Fruit fly (Drosophila melanogaster) whole organism, embryonic: ENCODE measurements around the gene CG4757.

Source experiments
- Adf1 ChIP-seq: fragments of 200-800 bp; sonication (Bioruptor generic); IDR thresholded peaks from 2 replicates; pipeline ENCODE4 v1.3.6; 2022; ENCODE audit warnings: missing biosample characterization, missing genetic modification characterization
- Atf3 ChIP-seq: fragments of 200-800 bp; sonication (Bioruptor generic); optimal IDR thresholded peaks from 3 replicates; lab custom pipeline; 2016; ENCODE audit warnings: missing biosample characterization, missing genetic modification characterization
- Atf6 ChIP-seq: fragments of 200-800 bp; sonication (Bioruptor generic); IDR thresholded peaks from 2 replicates; pipeline ENCODE4 v1.3.6; 2022; ENCODE audit warnings: missing biosample characterization, missing genetic modification characterization
- Bgb ChIP-seq: fragments of 200-800 bp; sonication (Bioruptor generic); IDR thresholded peaks from 2 replicates; pipeline ENCODE4 v1.3.6; 2022; ENCODE audit warnings: missing biosample characterization, missing genetic modification characterization; ENCODE audit not compliant: partially characterized antibody
- CG10209 ChIP-seq: fragments of 200-800 bp; sonication (Bioruptor generic); optimal IDR thresholded peaks from 3 replicates; lab custom pipeline; 2017; ENCODE audit warnings: missing biosample characterization, mild to moderate bottlenecking, missing genetic modification characterization, missing genetic modification reagents
- CG10462 ChIP-seq: fragments of 200-800 bp; sonication (Bioruptor generic); optimal IDR thresholded peaks from 2 replicates; lab custom pipeline; 2016; ENCODE audit warnings: missing biosample characterization, missing genetic modification characterization
- CG10654 ChIP-seq: fragments of 200-800 bp; sonication (Bioruptor generic); optimal IDR thresholded peaks from 2 replicates; lab custom pipeline; 2016; ENCODE audit warnings: missing biosample characterization, missing genetic modification characterization
- CG10979 ChIP-seq: fragments of 200-800 bp; sonication (Bioruptor generic); optimal IDR thresholded peaks from 2 replicates; lab custom pipeline; 2018; ENCODE audit warnings: missing biosample characterization, mild to moderate bottlenecking, missing genetic modification characterization, moderate library complexity
- CG11093 ChIP-seq: fragments of 200-800 bp; sonication (Bioruptor generic); IDR thresholded peaks from 3 replicates; pipeline ENCODE4 v1.3.6; 2022; ENCODE audit warnings: missing biosample characterization, missing genetic modification characterization
- CG12942 ChIP-seq: fragments of 200-800 bp; sonication (Bioruptor generic); optimal IDR thresholded peaks from 3 replicates; lab custom pipeline; 2016; ENCODE audit warnings: missing biosample characterization, missing genetic modification characterization
- CG15479 ChIP-seq: fragments of 200-800 bp; sonication (Bioruptor generic); optimal IDR thresholded peaks from 3 replicates; lab custom pipeline; 2019; ENCODE audit warnings: missing biosample characterization, mild to moderate bottlenecking, missing genetic modification characterization, moderate library complexity
- CG15696 ChIP-seq: fragments of 200-800 bp; sonication (Bioruptor generic); optimal IDR thresholded peaks from 2 replicates; lab custom pipeline; 2019; ENCODE audit warnings: missing biosample characterization, mild to moderate bottlenecking, missing genetic modification characterization, moderate library complexity
- CG30020 ChIP-seq: fragments of 200-800 bp; optimal IDR thresholded peaks from 2 replicates; lab custom pipeline; 2019; ENCODE audit warnings: missing biosample characterization, mild to moderate bottlenecking, missing genetic modification characterization, moderate library complexity
- CG31224 ChIP-seq: fragments of 200-800 bp; sonication (Bioruptor generic); IDR thresholded peaks from 2 replicates; pipeline ENCODE4 v1.3.6; 2022; ENCODE audit warnings: missing biosample characterization, missing genetic modification characterization
- CG3407 ChIP-seq: fragments of 200-800 bp; sonication (Bioruptor generic); optimal IDR thresholded peaks from 2 replicates; lab custom pipeline; 2018; ENCODE audit warnings: missing biosample characterization, mild to moderate bottlenecking, missing genetic modification characterization
- CG6791 ChIP-seq: fragments of 200-800 bp; sonication (Bioruptor generic); IDR thresholded peaks from 3 replicates; pipeline ENCODE4 v1.3.6; 2022; ENCODE audit warnings: missing biosample characterization, missing genetic modification characterization; ENCODE audit not compliant: partially characterized antibody
- CG6854 ChIP-seq: fragments of 200-800 bp; sonication (Bioruptor generic); optimal IDR thresholded peaks from 3 replicates; lab custom pipeline; 2017; ENCODE audit warnings: missing biosample characterization, mild to moderate bottlenecking, missing genetic modification characterization
- CG7556 ChIP-seq: fragments of 200-800 bp; sonication (Bioruptor generic); optimal IDR thresholded peaks from 2 replicates; lab custom pipeline; 2017; ENCODE audit warnings: missing biosample characterization, mild to moderate bottlenecking, missing genetic modification characterization
- CG7839 ChIP-seq: fragments of 200-800 bp; sonication (Bioruptor generic); optimal IDR thresholded peaks from 3 replicates; lab custom pipeline; 2018; ENCODE audit warnings: missing biosample characterization, mild to moderate bottlenecking, missing genetic modification characterization, moderate library complexity
- CG8290 ChIP-seq, 3 experiments: fragments of 200-800 bp; sonication (Bioruptor generic); optimal IDR thresholded peaks; 2 replicates each; lab custom pipeline; 2016 to 2019; ENCODE audit warnings: missing biosample characterization in 3 of 3, missing genetic modification characterization in 3 of 3, mild to moderate bottlenecking in 2 of 3, moderate library complexity in 1 of 3
- CG9437 ChIP-seq: fragments of 200-800 bp; sonication (Bioruptor generic); optimal IDR thresholded peaks from 2 replicates; lab custom pipeline; 2018; ENCODE audit warnings: missing biosample characterization, mild to moderate bottlenecking, missing genetic modification characterization
- CG9727 ChIP-seq: fragments of 200-800 bp; sonication (Bioruptor generic); optimal IDR thresholded peaks from 3 replicates; lab custom pipeline; 2017; ENCODE audit warnings: missing biosample characterization, mild to moderate bottlenecking, missing genetic modification characterization
- CTCF ChIP-seq: fragments of 200-800 bp; sonication (Bioruptor generic); optimal IDR thresholded peaks from 2 replicates; lab custom pipeline; 2017; ENCODE audit warnings: missing biosample characterization, mild to moderate bottlenecking, missing genetic modification characterization, moderate library complexity
- Dll ChIP-seq: fragments of 200-800 bp; sonication (Bioruptor generic); IDR thresholded peaks from 4 replicates; pipeline ENCODE4 v1.3.6; 2022; ENCODE audit warnings: missing biosample characterization, missing genetic modification characterization; ENCODE audit not compliant: partially characterized antibody
- Doc2 ChIP-seq: fragments of 200-800 bp; sonication (Bioruptor generic); IDR thresholded peaks from 2 replicates; pipeline ENCODE4 v1.3.6; 2022; ENCODE audit warnings: missing biosample characterization, missing genetic modification characterization
- Eip74EF ChIP-seq, 2 experiments: fragments of 200-800 bp in 1 of 2; fragments of >200 bp in 1 of 2; sonication (Bioruptor generic) in 1 of 2; optimal IDR thresholded peaks; 2 replicates each; lab custom pipeline; 2017 to 2019; ENCODE audit warnings: missing biosample characterization in 2 of 2, missing genetic modification characterization in 2 of 2, mild to moderate bottlenecking in 1 of 2, moderate library complexity in 1 of 2
- Ets97D ChIP-seq: fragments of 200-800 bp; sonication (Bioruptor generic); optimal IDR thresholded peaks from 3 replicates; lab custom pipeline; 2016; ENCODE audit warnings: missing biosample characterization, missing genetic modification characterization
- H15 ChIP-seq: fragments of 200-800 bp; sonication (Bioruptor generic); IDR thresholded peaks from 3 replicates; pipeline ENCODE4 v1.3.6; 2022; ENCODE audit warnings: missing biosample characterization, missing genetic modification characterization
- HLH3B ChIP-seq: fragments of 200-800 bp; sonication (Bioruptor generic); IDR thresholded peaks from 2 replicates; pipeline ENCODE4 v1.3.6; 2022; ENCODE audit warnings: missing biosample characterization, missing genetic modification characterization
- Hand ChIP-seq: fragments of 200-800 bp; sonication (Bioruptor generic); optimal IDR thresholded peaks from 2 replicates; lab custom pipeline; 2017; ENCODE audit warnings: mild to moderate bottlenecking, missing biosample characterization, missing genetic modification reagents, missing genetic modification characterization
- Max ChIP-seq: fragments of 200-800 bp; sonication (Bioruptor generic); optimal IDR thresholded peaks from 2 replicates; lab custom pipeline; 2016; ENCODE audit warnings: missing biosample characterization, mild to moderate bottlenecking, missing genetic modification characterization
- Med ChIP-seq: fragments of 200-800 bp; sonication (Bioruptor generic); peaks from one replicate; lab custom pipeline; 2016; ENCODE audit warnings: missing biosample characterization, missing genetic modification characterization, mild to moderate bottlenecking, inconsistent platforms, moderate library complexity
- Opbp ChIP-seq: fragments of 200-800 bp; sonication (Bioruptor generic); IDR thresholded peaks from 3 replicates; pipeline ENCODE4 v1.3.6; 2022; ENCODE audit warnings: missing biosample characterization, missing genetic modification characterization; ENCODE audit not compliant: partially characterized antibody
- Pdp1 ChIP-seq, 2 experiments: fragments of 200-800 bp; sonication (Bioruptor generic); optimal IDR thresholded peaks; 3 replicates each; lab custom pipeline; 2016; ENCODE audit warnings: missing biosample characterization in 2 of 2, missing genetic modification characterization in 2 of 2, mild to moderate bottlenecking in 1 of 2, moderate library complexity in 1 of 2
- Six4 ChIP-seq: fragments of 200-800 bp; sonication (Bioruptor generic); optimal IDR thresholded peaks from 2 replicates; lab custom pipeline; 2016; ENCODE audit warnings: missing biosample characterization, missing genetic modification characterization
- Xrp1 ChIP-seq: fragments of 200-800 bp; sonication (Bioruptor generic); IDR thresholded peaks from 2 replicates; pipeline ENCODE4 v1.3.6; 2022; ENCODE audit warnings: missing biosample characterization, missing genetic modification characterization
- ci ChIP-seq: fragments of 200-800 bp; sonication (Bioruptor generic); IDR thresholded peaks from 3 replicates; pipeline ENCODE4 v1.3.6; 2022; ENCODE audit warnings: missing biosample characterization, missing genetic modification characterization
- dmrt99B ChIP-seq: fragments of 200-800 bp; sonication (Bioruptor generic); optimal IDR thresholded peaks from 2 replicates; lab custom pipeline; 2018; ENCODE audit warnings: missing biosample characterization, mild to moderate bottlenecking, missing genetic modification characterization, moderate library complexity
- fd3F ChIP-seq: fragments of 200-800 bp; sonication (Bioruptor generic); optimal IDR thresholded peaks from 2 replicates; lab custom pipeline; 2018; ENCODE audit warnings: missing biosample characterization, mild to moderate bottlenecking, missing genetic modification characterization, moderate library complexity
- fd96Cb ChIP-seq: fragments of 200-800 bp; sonication (Bioruptor generic); optimal IDR thresholded peaks from 2 replicates; lab custom pipeline; 2018; ENCODE audit warnings: missing biosample characterization, mild to moderate bottlenecking, missing genetic modification characterization, moderate library complexity
- gcm2 ChIP-seq: fragments of 200-800 bp; sonication (Bioruptor generic); optimal IDR thresholded peaks from 2 replicates; lab custom pipeline; 2016; ENCODE audit warnings: missing biosample characterization, missing genetic modification characterization
- her ChIP-seq: fragments of 200-800 bp; sonication (Bioruptor generic); optimal IDR thresholded peaks from 2 replicates; lab custom pipeline; 2016; ENCODE audit warnings: missing biosample characterization, missing genetic modification characterization
- p53 ChIP-seq: fragments of 200-800 bp; sonication (Bioruptor generic); optimal IDR thresholded peaks from 2 replicates; lab custom pipeline; 2016; ENCODE audit warnings: missing biosample characterization, missing genetic modification characterization
- peb ChIP-seq: fragments of 200-800 bp; sonication (Bioruptor generic); IDR thresholded peaks from 2 replicates; pipeline ENCODE4 v1.3.6; 2022; ENCODE audit warnings: missing biosample characterization, missing genetic modification characterization
- pfk ChIP-seq: fragments of 200-800 bp; sonication (Bioruptor generic); optimal IDR thresholded peaks from 2 replicates; lab custom pipeline; 2018; ENCODE audit warnings: missing biosample characterization, mild to moderate bottlenecking, missing genetic modification characterization, moderate library complexity
- stc ChIP-seq: fragments of 200-800 bp; sonication (Bioruptor generic); IDR thresholded peaks from 2 replicates; pipeline ENCODE4 v1.3.6; 2022; ENCODE audit warnings: missing biosample characterization, missing genetic modification characterization
- trem ChIP-seq: fragments of 200-800 bp; optimal IDR thresholded peaks from 3 replicates; lab custom pipeline; 2019; ENCODE audit warnings: missing biosample characterization, mild to moderate bottlenecking, missing genetic modification characterization, moderate library complexity
- yki ChIP-seq: fragments of >200 bp; optimal IDR thresholded peaks from 3 replicates; lab custom pipeline; 2018

The CG4757 gene

DNA sequence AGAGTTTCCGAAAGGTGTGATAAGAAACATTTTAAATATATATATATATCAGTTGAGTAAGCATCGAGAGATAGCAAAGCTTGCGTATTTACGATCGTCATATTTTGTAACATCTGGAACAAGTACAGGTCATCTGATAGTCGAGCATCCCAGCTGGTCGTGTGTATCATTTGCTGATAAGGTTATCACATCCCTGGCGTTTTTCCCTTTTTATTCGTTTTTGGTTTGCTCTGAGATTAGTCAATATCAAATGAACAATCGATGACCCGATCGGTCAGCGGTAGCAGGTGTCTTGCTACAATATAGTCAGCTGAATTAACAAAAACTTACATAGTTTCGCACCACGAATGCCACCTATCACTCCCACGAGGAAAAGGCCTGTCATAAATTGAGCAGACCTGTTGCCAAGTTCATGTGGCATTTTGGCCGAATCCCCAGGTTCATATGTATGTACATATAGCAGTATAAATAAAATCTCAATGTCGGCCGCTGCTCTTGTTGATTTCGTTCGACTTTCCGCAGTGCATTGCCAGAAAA lies 39.9 kb downstream of the CG4757 start (continued):
- TF ChIP-seq H15 (GFP tag; lab: Robert Waterston, UW): peak; percentile 55; the same call in 2 of the 3 replicates
- TF ChIP-seq CG10209 (GFP tag; lab: Kevin White, UChicago): peak; percentile 55
- no peak for TF ChIP-seq pfk (GFP tag; lab: Kevin White, UChicago)
- TF ChIP-seq p53 (GFP tag; lab: Kevin White, UChicago): no peak
- TF ChIP-seq her (GFP tag; lab: Kevin White, UChicago): no peak
- no peak for TF ChIP-seq Xrp1 (GFP tag; lab: Robert Waterston, UW)
- no peak for TF ChIP-seq yki (lab: Kevin White, UChicago)
- TF ChIP-seq CG12942 (GFP tag; lab: Kevin White, UChicago): peak; percentile 38
- TF ChIP-seq dmrt99B (tag; lab: Kevin White, UChicago): peak; percentile 61
- peak; percentile 34; the same call in 1 of the 2 replicates for TF ChIP-seq Adf1
- peak; percentile 46 for TF ChIP-seq CG10654 (GFP tag; lab: Kevin White, UChicago)
- TF ChIP-seq fd3F (GFP tag; lab: Kevin White, UChicago): peak; percentile 15
- peak; percentile 54 for TF ChIP-seq CG31224 (GFP tag; lab: Robert Waterston, UW)
- no peak for TF ChIP-seq Atf3 (GFP tag; lab: Kevin White, UChicago)
- TF ChIP-seq trem: no peak
- peak; percentile 49 for TF ChIP-seq fd96Cb (tag; lab: Kevin White, UChicago)
- no peak for TF ChIP-seq CG10462 (GFP tag; lab: Kevin White, UChicago)
- peak; percentile 56 for TF ChIP-seq Max (GFP tag; lab: Kevin White, UChicago)
- no peak for TF ChIP-seq Bgb (GFP tag; lab: Robert Waterston, UW)
- TF ChIP-seq Dll (GFP tag; lab: Robert Waterston, UW): no peak
- peak; percentile 33 for TF ChIP-seq CG9437 (GFP tag; lab: Kevin White, UChicago)
- TF ChIP-seq CG30020 (tag; lab: Kevin White, UChicago): no peak
- peak; percentile 26 for TF ChIP-seq CG6854 (GFP tag; lab: Kevin White, UChicago)
- TF ChIP-seq CG7556 (GFP tag; lab: Kevin White, UChicago): peak; percentile 51
- TF ChIP-seq Doc2 (GFP tag; lab: Robert Waterston, UW): no peak
- TF ChIP-seq gcm2 (GFP tag; lab: Kevin White, UChicago): no peak
- TF ChIP-seq Hand (GFP tag; lab: Kevin White, UChicago): peak; percentile 60
- TF ChIP-seq stc (GFP tag; lab: Robert Waterston, UW): 0 out of 2 replicates have a peak, but pooled peaks have one; percentile 23
- peak; percentile 25 for TF ChIP-seq CG3407 (GFP tag; lab: Kevin White, UChicago)
- peak; percentile 25 for TF ChIP-seq Six4 (GFP tag; lab: Kevin White, UChicago)
- TF ChIP-seq HLH3B (GFP tag; lab: Robert Waterston, UW): peak; percentile 50

DNA sequence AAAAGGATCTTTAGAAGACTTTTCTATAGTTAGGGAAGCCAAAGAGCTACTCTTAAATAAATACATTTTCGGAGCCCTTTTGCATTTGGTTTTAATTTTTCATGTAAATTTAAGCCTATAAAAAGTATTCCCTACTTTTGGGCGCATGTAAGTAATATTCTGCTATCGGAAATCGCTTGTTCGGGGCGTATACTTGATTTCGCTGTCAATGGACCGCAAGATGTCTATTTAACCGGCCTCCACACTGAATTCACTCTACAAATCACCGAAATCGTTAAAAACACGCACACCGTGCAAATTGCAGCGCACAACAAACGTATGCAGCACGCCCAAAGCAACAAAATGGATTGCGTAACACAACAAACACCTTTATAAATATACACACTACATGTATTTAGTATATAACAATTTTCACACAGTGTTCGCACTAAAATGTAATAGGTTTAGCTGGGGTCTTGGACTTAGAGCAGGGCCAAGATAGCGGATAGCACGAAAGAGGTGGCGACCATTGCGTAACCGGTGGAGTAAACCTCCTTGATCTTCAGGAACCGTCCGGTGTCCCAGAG lies 47.8 kb downstream of the CG4757 start:
- TF ChIP-seq Eip74EF (GFP tag; optimal IDR thresholded peaks at IDR 0.05; lab: Kevin White, UChicago): peak in 1 of 2 experiments; percentile 61
- TF ChIP-seq Bgb (GFP tag; lab: Robert Waterston, UW): peak; percentile 34; the same call in 1 of the 2 replicates
- peak in 1 of 2 experiments; percentile 98 for TF ChIP-seq Pdp1 (GFP tag; optimal IDR thresholded peaks at IDR 0.05; lab: Kevin White, UChicago)
- TF ChIP-seq CG6791 (GFP tag; lab: Robert Waterston, UW): no peak
- TF ChIP-seq CG15479 (GFP tag; lab: Kevin White, UChicago): peak; percentile 35
- 0 out of 3 replicates have a peak, but pooled peaks have one; percentile 37 for TF ChIP-seq Opbp (GFP tag; lab: Robert Waterston, UW)
- no peak for TF ChIP-seq CG9727 (GFP tag; lab: Kevin White, UChicago)
- 0 out of 3 replicates have a peak, but pooled peaks have one; percentile 28 for TF ChIP-seq ci
- no peak for TF ChIP-seq peb (GFP tag; lab: Robert Waterston, UW)
- TF ChIP-seq CG15696 (tag; lab: Kevin White, UChicago): no peak
- peak; percentile 11 for TF ChIP-seq CG7839
- 0 out of 2 replicates have a peak, but pooled peaks have one; percentile 8 for TF ChIP-seq Atf6
- TF ChIP-seq Ets97D (GFP tag; lab: Kevin White, UChicago): peak; percentile 96
- TF ChIP-seq Med (GFP tag; lab: Kevin White, UChicago): peak; percentile 94
- no peak for TF ChIP-seq CG11093 (GFP tag; lab: Robert Waterston, UW)
- peak; percentile 83 for TF ChIP-seq CG10979 (tag; lab: Kevin White, UChicago)
- TF ChIP-seq CTCF (GFP tag; lab: Kevin White, UChicago): peak; percentile 53
- TF ChIP-seq CG8290 (GFP tag; optimal IDR thresholded peaks at IDR 0.05; lab: Kevin White, UChicago): no peak
- peak in 1 of 2 experiments; percentile 8 for TF ChIP-seq CG8290 (tag; optimal IDR thresholded peaks at IDR 0.05; lab: Kevin White, UChicago)
